Fruit fly (Drosophila melanogaster): ENCODE data around the gene brwl.

Gene brwl

dm6 chr2L:9550880-9551279 lies 17.8 kb upstream of the brwl start:
- TF ChIP-seq rn (GFP tag; IDR thresholded peaks at IDR 0.05), result no peak
- TF ChIP-seq CG10348 (GFP tag; IDR thresholded peaks at IDR 0.05), result no peak
- peak; percentile 86 for TF ChIP-seq Ets98B (GFP tag; IDR thresholded peaks at IDR 0.05)
- TF ChIP-seq Pif1A (GFP tag; optimal IDR thresholded peaks at IDR 0.05), result no peak
- TF ChIP-seq CG12605 (GFP tag; IDR thresholded peaks at IDR 0.05), result no peak
- no peak for TF ChIP-seq Pif1B (GFP tag; optimal IDR thresholded peaks at IDR 0.05)
- TF ChIP-seq CG34367 (tag; optimal IDR thresholded peaks at IDR 0.05), result no peak
- TF ChIP-seq CG8159 (tag; optimal IDR thresholded peaks at IDR 0.05), result no peak
- TF ChIP-seq EcR (GFP tag; optimal IDR thresholded peaks at IDR 0.05), result no peak
- no peak for TF ChIP-seq D1 (tag; optimal IDR thresholded peaks at IDR 0.05)
- TF ChIP-seq CG4496 (GFP tag; IDR thresholded peaks at IDR 0.05), result no peak
- TF ChIP-seq Snoo (tag; optimal IDR thresholded peaks at IDR 0.05), result no peak
- no peak for TF ChIP-seq CG13204 (GFP tag; optimal IDR thresholded peaks at IDR 0.05)
- TF ChIP-seq CG8301 (tag; optimal IDR thresholded peaks at IDR 0.05), result no peak
- no peak for TF ChIP-seq CG14655 (GFP tag; optimal IDR thresholded peaks at IDR 0.05)
- peak; percentile 64 for TF ChIP-seq CG32121 (GFP tag; IDR thresholded peaks at IDR 0.05)
- TF ChIP-seq fd96Ca (GFP tag; IDR thresholded peaks at IDR 0.05), result no peak

dm6 chr2L:9557858-9558257 lies 10.8 kb upstream of the brwl start:
- TF ChIP-seq CG13204 (GFP tag; optimal IDR thresholded peaks at IDR 0.05), result no peak
- TF ChIP-seq CG10348 (GFP tag; IDR thresholded peaks at IDR 0.05), result no peak
- TF ChIP-seq fd96Ca (GFP tag; IDR thresholded peaks at IDR 0.05), result no peak
- TF ChIP-seq CG12605 (GFP tag; IDR thresholded peaks at IDR 0.05), result no peak
- TF ChIP-seq Pif1B (GFP tag; optimal IDR thresholded peaks at IDR 0.05), result no peak
- no peak for TF ChIP-seq gl (tag; optimal IDR thresholded peaks at IDR 0.05)
- TF ChIP-seq CG15710 (tag; optimal IDR thresholded peaks at IDR 0.05), result no peak
- no peak for TF ChIP-seq CG17806 (tag; optimal IDR thresholded peaks at IDR 0.05)
- no peak for TF ChIP-seq CG4496 (GFP tag; IDR thresholded peaks at IDR 0.05)
- no peak for TF ChIP-seq CG14655 (GFP tag; optimal IDR thresholded peaks at IDR 0.05)
- no peak for TF ChIP-seq Snoo (tag; optimal IDR thresholded peaks at IDR 0.05)
- TF ChIP-seq CG32121 (GFP tag; IDR thresholded peaks at IDR 0.05), result no peak
- no peak for TF ChIP-seq CG34367 (tag; optimal IDR thresholded peaks at IDR 0.05)
- no peak for TF ChIP-seq D1 (tag; optimal IDR thresholded peaks at IDR 0.05)
- TF ChIP-seq Pif1A (GFP tag; optimal IDR thresholded peaks at IDR 0.05), result no peak
- TF ChIP-seq CG8301 (tag; optimal IDR thresholded peaks at IDR 0.05), result no peak
- no peak for TF ChIP-seq CG9948 (tag; optimal IDR thresholded peaks at IDR 0.05)
- TF ChIP-seq CG8159 (tag; optimal IDR thresholded peaks at IDR 0.05), result no peak

DNA sequence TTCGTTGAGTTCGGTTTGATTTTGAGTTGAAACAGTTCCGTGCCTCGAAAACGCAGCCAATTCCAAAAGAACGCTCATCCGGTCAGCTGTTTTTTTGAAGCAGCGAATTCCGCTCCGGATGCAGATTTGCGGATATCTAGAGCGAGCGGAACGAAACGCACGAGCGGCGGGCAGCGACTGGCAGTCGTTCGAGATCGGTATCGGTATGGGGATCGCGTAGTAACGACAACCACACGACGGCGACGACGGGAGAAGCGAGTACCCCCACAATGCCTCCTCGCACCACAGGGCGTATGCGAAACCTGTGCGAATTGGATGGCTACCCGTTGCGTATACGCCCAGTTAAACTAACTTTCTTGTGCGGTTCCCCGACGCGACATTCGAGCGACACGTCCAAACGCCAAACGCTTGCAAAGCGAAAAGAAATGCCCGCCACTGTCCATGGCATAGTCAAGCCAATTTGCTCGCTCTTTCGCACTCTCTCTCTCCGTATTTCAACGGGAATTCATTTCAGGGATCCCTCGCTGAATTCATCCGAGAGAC lies 8.6 kb upstream of the brwl start:
- TF ChIP-seq fd96Ca (GFP tag; IDR thresholded peaks at IDR 0.05), result peak; percentile 63; the same call in 1 of the 3 replicates
- TF ChIP-seq CG4496 (GFP tag; IDR thresholded peaks at IDR 0.05), result peak; percentile 46; the same call in 2 of the 3 replicates
- TF ChIP-seq Ets98B (GFP tag; IDR thresholded peaks at IDR 0.05), result peak; percentile 59; the same call in 1 of the 2 replicates
- TF ChIP-seq CG32121 (GFP tag; IDR thresholded peaks at IDR 0.05), result peak; percentile 77
- no peak for TF ChIP-seq CG17806 (tag; optimal IDR thresholded peaks at IDR 0.05)
- TF ChIP-seq rn (GFP tag; IDR thresholded peaks at IDR 0.05), result no peak

DNA sequence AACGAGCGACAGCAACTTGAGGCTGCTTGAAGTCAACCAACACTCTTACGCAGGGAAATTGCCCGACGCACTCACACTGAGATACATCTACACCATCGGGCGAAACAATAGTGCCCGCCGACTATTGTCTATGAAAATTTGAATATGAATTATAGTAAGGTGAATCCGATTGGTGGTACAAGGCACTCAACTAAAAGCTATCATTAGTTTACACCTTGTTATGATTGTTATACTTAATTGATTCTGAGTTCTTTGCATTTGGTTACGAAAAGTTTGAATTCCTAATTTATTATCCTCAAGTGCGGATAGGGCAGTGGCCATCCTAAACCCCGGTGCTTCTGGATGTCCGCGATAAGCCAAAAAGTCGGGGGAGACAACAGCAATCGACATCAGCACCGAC lies 6.0 kb upstream of the brwl start:
- TF ChIP-seq Pif1B (GFP tag; optimal IDR thresholded peaks at IDR 0.05), result no peak
- no peak for TF ChIP-seq D1 (tag; optimal IDR thresholded peaks at IDR 0.05)
- no peak for TF ChIP-seq fd96Ca (GFP tag; IDR thresholded peaks at IDR 0.05)
- TF ChIP-seq CG8159 (tag; optimal IDR thresholded peaks at IDR 0.05), result peak; percentile 8
- TF ChIP-seq CG9948 (tag; optimal IDR thresholded peaks at IDR 0.05), result no peak

DNA sequence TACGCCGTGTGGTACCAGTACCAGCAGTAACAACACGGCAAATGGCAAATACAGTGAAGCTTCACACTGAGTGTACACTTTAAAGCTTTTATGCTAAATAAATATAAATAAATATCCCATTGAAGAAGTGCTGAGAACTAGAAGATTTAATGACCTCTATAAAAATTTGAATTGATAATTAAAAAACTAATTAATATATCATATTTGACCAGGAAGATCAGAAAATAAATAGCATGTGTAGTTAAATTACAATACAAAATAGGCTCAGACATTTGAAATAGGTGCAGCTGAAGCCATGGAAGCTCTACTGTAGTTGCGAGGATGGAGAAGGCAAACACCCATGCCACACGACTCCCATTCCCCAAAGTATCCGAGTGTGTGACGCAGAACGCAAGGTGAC lies 4.2 kb upstream of the brwl start:
- TF ChIP-seq fd96Ca (GFP tag; IDR thresholded peaks at IDR 0.05) (peak; percentile 53; the same call in 1 of the 3 replicates), CG12605 (GFP tag; IDR thresholded peaks at IDR 0.05) (no peak), gl (tag; optimal IDR thresholded peaks at IDR 0.05) (no peak), CG17806 (tag; optimal IDR thresholded peaks at IDR 0.05) (no peak), CG9948 (tag; optimal IDR thresholded peaks at IDR 0.05) (peak; percentile 48), CG14655 (GFP tag; optimal IDR thresholded peaks at IDR 0.05) (peak; percentile 85), CG8159 (tag; optimal IDR thresholded peaks at IDR 0.05) (peak; percentile 41), Ets98B (GFP tag; IDR thresholded peaks at IDR 0.05) (peak; percentile 55), CG8301 (tag; optimal IDR thresholded peaks at IDR 0.05) (peak; percentile 76), Pif1A (GFP tag; optimal IDR thresholded peaks at IDR 0.05) (peak; percentile 40), Snoo (tag; optimal IDR thresholded peaks at IDR 0.05) (no peak), CG34367 (tag; optimal IDR thresholded peaks at IDR 0.05) (no peak), CG32121 (GFP tag; IDR thresholded peaks at IDR 0.05) (peak; percentile 70), Pif1B (GFP tag; optimal IDR thresholded peaks at IDR 0.05) (no peak), CG15710 (tag; optimal IDR thresholded peaks at IDR 0.05) (peak; percentile 44), CG10348 (GFP tag; IDR thresholded peaks at IDR 0.05) (peak; percentile 30; the same call in 1 of the 2 replicates), CG13204 (GFP tag; optimal IDR thresholded peaks at IDR 0.05) (no peak), CG4496 (GFP tag; IDR thresholded peaks at IDR 0.05) (peak; percentile 60; the same call in 2 of the 3 replicates), EcR (GFP tag; optimal IDR thresholded peaks at IDR 0.05) (no peak), D1 (tag; optimal IDR thresholded peaks at IDR 0.05) (no peak), rn (GFP tag; IDR thresholded peaks at IDR 0.05) (no peak)

DNA sequence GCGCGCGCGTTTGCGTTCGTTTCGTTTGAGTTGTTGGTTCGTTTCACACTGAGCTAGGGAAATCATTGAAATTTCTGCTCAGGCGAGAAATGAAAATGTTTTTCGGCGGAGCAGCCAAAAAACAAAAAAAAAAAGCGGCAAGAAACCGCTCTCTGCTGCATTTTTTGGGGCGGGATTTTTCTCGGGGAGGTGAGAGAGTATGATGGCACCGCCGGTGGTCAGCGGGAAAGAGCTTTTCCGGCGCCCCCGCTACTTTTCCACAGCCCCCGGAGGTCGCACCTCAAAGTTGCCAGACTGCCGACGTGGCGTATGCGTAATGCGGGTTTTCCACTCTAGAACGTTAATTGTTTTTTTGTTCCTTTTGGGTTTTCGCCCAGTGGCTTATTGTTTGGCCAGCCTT lies 3.3 kb upstream of the brwl start, which contains the start of gene CG46468:
CG46468 (minus strand) TSS at position 52 of the 400 bp plus-strand sequence.
- TF ChIP-seq Ets98B (GFP tag; IDR thresholded peaks at IDR 0.05) (peak; percentile 40; the same call in 1 of the 2 replicates), CG4496 (GFP tag; IDR thresholded peaks at IDR 0.05) (no peak), CG32121 (GFP tag; IDR thresholded peaks at IDR 0.05) (peak; percentile 52), EcR (GFP tag; optimal IDR thresholded peaks at IDR 0.05) (no peak), fd96Ca (GFP tag; IDR thresholded peaks at IDR 0.05) (peak; percentile 17; the same call in 1 of the 3 replicates)

Measured in whole organism, pupa.